Worm (Caenorhabditis elegans): ENCODE data around the gene sru-3.

Gene sru-3

ce11 chrIV:9511640-9512039 lies 15.2 kb downstream of the sru-3 start (continued):
- TF ChIP-seq pbrm-1 (GFP tag; IDR thresholded peaks at IDR 0.05) (peak; percentile 4; the same call in 1 of the 2 replicates), snpc-1.1 (tag; optimal IDR thresholded peaks at IDR 0.05; ENCODE audit: insufficient read depth) (peak; percentile 96), zfh-2 (GFP tag; conservative IDR thresholded peaks at IDR 0.05) (no peak), ekl-4 (GFP tag; IDR thresholded peaks at IDR 0.05) (no peak), tbx-9 (tag; optimal IDR thresholded peaks at IDR 0.05; ENCODE audit: borderline replicate concordance) (no peak), ceh-79 (tag; optimal IDR thresholded peaks at IDR 0.05) (no peak)

- TF ChIP-seq hmg-20 (GFP tag; IDR thresholded peaks at IDR 0.05), result no peak
Observed at ce11 chrIV:9512836-9513235, 16.4 kb downstream of the sru-3 start, which contains the start of gene C33A12.3. Gene C33A12.3, minus strand, starts transcription at chrIV:9513002.

ce11 chrIV:9513360-9513777 lies 17.0 kb downstream of the sru-3 start:
- peak; percentile 58 for TF ChIP-seq snpc-1.3 (tag; optimal IDR thresholded peaks at IDR 0.05; ENCODE audit: insufficient read depth)
- TF ChIP-seq lin-26 (GFP tag; IDR thresholded peaks at IDR 0.05), result no peak
- peak; percentile 3 for TF ChIP-seq lin-54 (GFP tag; optimal IDR thresholded peaks at IDR 0.05)
- peak; percentile 24; the same call in 1 of the 2 replicates for TF ChIP-seq egl-44 (GFP tag; IDR thresholded peaks at IDR 0.05)
- TF ChIP-seq F37B4.10 (GFP tag; IDR thresholded peaks at IDR 0.05), result no peak
- TF ChIP-seq Y53G8AR.9 (GFP tag; conservative IDR thresholded peaks at IDR 0.05), result no peak
- TF ChIP-seq sdz-38 (tag; optimal IDR thresholded peaks at IDR 0.05), result no peak
- TF ChIP-seq attf-5 (GFP tag; optimal IDR thresholded peaks at IDR 0.05), result peak; percentile 60
- peak; percentile 23 for TF ChIP-seq nhr-90 (tag; optimal IDR thresholded peaks at IDR 0.05)
- TF ChIP-seq efl-1 (GFP tag; optimal IDR thresholded peaks at IDR 0.05), result peak; percentile 26
- TF ChIP-seq lin-35 (GFP tag; optimal IDR thresholded peaks at IDR 0.05), result peak in 1 of 3 experiments; percentile 8
- TF ChIP-seq egrh-3 (GFP tag; IDR thresholded peaks at IDR 0.05), result no peak
- TF ChIP-seq snpc-4 (GFP tag; optimal IDR thresholded peaks at IDR 0.05), result peak; percentile 72
- peak; percentile 69 to 87 (median 85) for TF ChIP-seq snpc-4 (tag; optimal IDR thresholded peaks at IDR 0.05)
- peak; percentile 52 for TF ChIP-seq lsl-1 (GFP tag; optimal IDR thresholded peaks at IDR 0.05)
- 0 out of 2 replicates have a peak, but pooled peaks have one; percentile 13 for TF ChIP-seq B0336.3 (GFP tag; IDR thresholded peaks at IDR 0.05)
- TF ChIP-seq snpc-1.1 (tag; optimal IDR thresholded peaks at IDR 0.05; ENCODE audit: insufficient read depth), result peak; percentile 86
- no peak for TF ChIP-seq somi-1 (GFP tag; optimal IDR thresholded peaks at IDR 0.05)
- no peak for TF ChIP-seq sptf-2 (GFP tag; optimal IDR thresholded peaks at IDR 0.05)
- no peak for TF ChIP-seq K11D2.4 (GFP tag; IDR thresholded peaks at IDR 0.05)
- TF ChIP-seq nhr-80 (tag; optimal IDR thresholded peaks at IDR 0.05), result peak; percentile 69
- TF ChIP-seq ccch-3 (GFP tag; optimal IDR thresholded peaks at IDR 0.05), result no peak
- TF ChIP-seq hrde-1 (tag; optimal IDR thresholded peaks at IDR 0.05; ENCODE audit: borderline replicate concordance), result no peak
- TF ChIP-seq ztf-25 (GFP tag; IDR thresholded peaks at IDR 0.05), result no peak
- no peak for TF ChIP-seq ztf-6 (GFP tag; IDR thresholded peaks at IDR 0.05)
- TF ChIP-seq madf-6 (GFP tag; IDR thresholded peaks at IDR 0.05), result peak; percentile 59; the same call in 1 of the 2 replicates
- no peak for TF ChIP-seq die-1 (tag; optimal IDR thresholded peaks at IDR 0.05)
- TF ChIP-seq pha-4 (tag; optimal IDR thresholded peaks at IDR 0.05), result no peak
- peak; percentile 22 for TF ChIP-seq snpc-3.4 (tag; optimal IDR thresholded peaks at IDR 0.05)
- TF ChIP-seq cebp-1 (GFP tag; IDR thresholded peaks at IDR 0.05), result no peak
- TF ChIP-seq cebp-1 (tag; optimal IDR thresholded peaks at IDR 0.05), result peak; percentile 67
- TF ChIP-seq bed-1 (GFP tag; IDR thresholded peaks at IDR 0.05), result no peak
- no peak for TF ChIP-seq madf-3 (GFP tag; IDR thresholded peaks at IDR 0.05)
- peak; percentile 58; the same call in 1 of the 2 replicates for TF ChIP-seq attf-3 (GFP tag; conservative IDR thresholded peaks at IDR 0.05)
- no peak for TF ChIP-seq aptf-2 (GFP tag; conservative IDR thresholded peaks at IDR 0.05)
- TF ChIP-seq lin-40 (tag; optimal IDR thresholded peaks at IDR 0.05), result no peak
- TF ChIP-seq mcd-1 (GFP tag; IDR thresholded peaks at IDR 0.05), result 0 out of 2 replicates have a peak, but pooled peaks have one; percentile 26
- peak; percentile 32; the same call in 1 of the 2 replicates for TF ChIP-seq madf-8 (GFP tag; conservative IDR thresholded peaks at IDR 0.05)

All from whole organism, young adult.